Worm (Caenorhabditis elegans) whole organism, L4 larva: ENCODE results near the gene nmr-1.

Source experiments
- F10B5.3 ChIP-seq: sonication (generic microtip); optimal IDR thresholded peaks from 2 replicates; lab custom pipeline; 2016; ENCODE audit warnings: mild to moderate bottlenecking, missing genetic modification characterization, missing compliant biosample characterization
- R02D3.7 ChIP-seq: fragments of 150-350 bp; sonication (generic microtip); optimal IDR thresholded peaks from 3 replicates; lab custom pipeline; 2014; ENCODE audit warnings: missing biosample characterization, missing genetic modification characterization
- ama-1 ChIP-seq: fragments of 150-350 bp; optimal IDR thresholded peaks from 2 replicates; lab custom pipeline; 2014; ENCODE audit warnings: inconsistent platforms, mixed read lengths
- ces-1 ChIP-seq: fragments of 150-350 bp; sonication (generic microtip); optimal IDR thresholded peaks from 4 replicates; lab custom pipeline; 2014; ENCODE audit warnings: missing biosample characterization, missing genetic modification reagents, missing genetic modification characterization
- daf-8 ChIP-seq: fragments of 200-800 bp; sonication (Bioruptor generic); IDR thresholded peaks from 2 replicates; pipeline ENCODE4 v1.3.6; 2022; ENCODE audit warnings: missing genetic modification characterization, missing compliant biosample characterization
- hlh-11 ChIP-seq: fragments of 200-800 bp; sonication (Bioruptor generic); optimal IDR thresholded peaks from 2 replicates; lab custom pipeline; 2018; ENCODE audit warnings: mild to moderate bottlenecking, missing genetic modification characterization, missing compliant biosample characterization
- lin-39 ChIP-seq: fragments of 150-350 bp; optimal IDR thresholded peaks from 2 replicates; lab custom pipeline; 2014; ENCODE audit warnings: missing biosample characterization, missing genetic modification reagents, missing genetic modification characterization
- lsy-2 ChIP-seq, 2 experiments: fragments of 150-350 bp in 1 of 2; sonication (generic microtip) in 1 of 2; optimal IDR thresholded peaks; 2 replicates each; lab custom pipeline; 2014 to 2017; ENCODE audit warnings: missing biosample characterization in 2 of 2, missing genetic modification characterization in 2 of 2
- nhr-102 ChIP-seq: sonication (generic microtip); optimal IDR thresholded peaks from 2 replicates; lab custom pipeline; 2016; ENCODE audit warnings: mild to moderate bottlenecking, missing genetic modification characterization, moderate library complexity, missing compliant biosample characterization
- nhr-48 ChIP-seq: sonication (generic microtip); optimal IDR thresholded peaks from 2 replicates; lab custom pipeline; 2016; ENCODE audit warnings: mild to moderate bottlenecking, missing genetic modification characterization, missing compliant biosample characterization
- pha-4 ChIP-seq, 2 experiments: fragments of 150-350 bp in 1 of 2; fragments of 200-800 bp in 1 of 2; sonication (Bioruptor generic) in 1 of 2; IDR thresholded peaks in 1 of 2; optimal IDR thresholded peaks in 1 of 2; 2 replicates each; pipeline versions ENCODE4 v1.3.6 to Lab custom; 2014 to 2022; ENCODE audit warnings: missing genetic modification characterization in 2 of 2, missing genetic modification reagents in 2 of 2, missing biosample characterization in 1 of 2, missing compliant biosample characterization in 1 of 2
- pqm-1 ChIP-seq: sonication (generic microtip); optimal IDR thresholded peaks from 2 replicates; lab custom pipeline; 2017; ENCODE audit warnings: missing biosample characterization, missing genetic modification characterization
- unc-62 ChIP-seq, 3 experiments: fragments of 150-350 bp in 1 of 3; sonication (generic microtip); optimal IDR thresholded peaks in 2 of 3; peaks in 1 of 3; 1 replicate in 1 of 3; 2 replicates in 2 of 3; lab custom pipeline; 2014 to 2017; ENCODE audit warnings: missing biosample characterization in 3 of 3, missing genetic modification characterization in 3 of 3, missing genetic modification reagents in 3 of 3, missing genotype in 1 of 3

- TF ChIP-seq pqm-1 (tag; lab: Kevin White, UChicago) (no peak), R02D3.7 (no peak), lsy-2 (tag; optimal IDR thresholded peaks at IDR 0.05; lab: Kevin White, UChicago) (no peak), nhr-102 (no peak), pha-4 (GFP tag; IDR thresholded peaks at IDR 0.05; lab: Robert Waterston, UW) (no peak), pha-4 (tag; optimal IDR thresholded peaks at IDR 0.05; lab: Kevin White, UChicago) (no peak), ama-1 (no peak), F10B5.3 (tag; lab: Kevin White, UChicago) (no peak), ces-1 (no peak), nhr-48 (tag; lab: Kevin White, UChicago) (no peak), hlh-11 (tag; lab: Kevin White, UChicago) (no peak), daf-8 (no peak), unc-62 (GFP tag; optimal IDR thresholded peaks at IDR 0.05 in 1 of 2; lab: Kevin White, UChicago) (peak in 1 of 2 experiments; percentile 29), unc-62 (tag; optimal IDR thresholded peaks at IDR 0.05; lab: Kevin White, UChicago) (no peak), lin-39 (tag; lab: Kevin White, UChicago) (no peak)
These were observed 19.5 kb upstream of the nmr-1 start, which contains the start of gene clr-1 for ce11 chrII:5465729-5466408.
